Fruit fly (Drosophila melanogaster) whole organism, embryonic: Measurements from ENCODE around the gene CG10866.

Experiments used
- Antp ChIP-seq: fragments of 200-800 bp; sonication (Bioruptor generic); optimal IDR thresholded peaks from 3 replicates; lab custom pipeline; 2016; ENCODE audit warnings: missing biosample characterization, missing genetic modification characterization
- CG10654 ChIP-seq: fragments of 200-800 bp; sonication (Bioruptor generic); optimal IDR thresholded peaks from 2 replicates; lab custom pipeline; 2016; ENCODE audit warnings: missing biosample characterization, missing genetic modification characterization
- CG11247 ChIP-seq: fragments of 200-800 bp; sonication (Bioruptor generic); IDR thresholded peaks from 2 replicates; pipeline ENCODE4 v1.3.6; 2022; ENCODE audit warnings: missing biosample characterization, missing genetic modification characterization
- CG11696 ChIP-seq: fragments of 200-800 bp; sonication (Bioruptor generic); IDR thresholded peaks from 2 replicates; pipeline ENCODE4 v1.3.6; 2022; ENCODE audit warnings: missing biosample characterization, missing genetic modification characterization
- CG12104 ChIP-seq: fragments of 200-800 bp; sonication (Bioruptor generic); optimal IDR thresholded peaks from 3 replicates; lab custom pipeline; 2016; ENCODE audit warnings: missing biosample characterization, missing genetic modification characterization
- CG12236 ChIP-seq: fragments of 200-800 bp; sonication (Bioruptor generic); optimal IDR thresholded peaks from 2 replicates; lab custom pipeline; 2016; ENCODE audit warnings: missing biosample characterization, missing genetic modification characterization
- CG13424 ChIP-seq: fragments of 200-800 bp; sonication (Bioruptor generic); optimal IDR thresholded peaks from 2 replicates; lab custom pipeline; 2019; ENCODE audit warnings: missing biosample characterization, mild to moderate bottlenecking, missing genetic modification characterization, moderate library complexity
- CG1603 ChIP-seq: fragments of 200-800 bp; sonication (Bioruptor generic); optimal IDR thresholded peaks from 2 replicates; lab custom pipeline; 2019; ENCODE audit warnings: missing biosample characterization, mild to moderate bottlenecking, missing genetic modification characterization, moderate library complexity
- CG17912 ChIP-seq: fragments of 200-800 bp; sonication (Bioruptor generic); optimal IDR thresholded peaks from 2 replicates; lab custom pipeline; 2018; ENCODE audit warnings: missing biosample characterization, mild to moderate bottlenecking, missing genetic modification characterization
- CG2129 ChIP-seq: fragments of 200-800 bp; sonication (Bioruptor generic); IDR thresholded peaks from 2 replicates; pipeline ENCODE4 v1.3.6; 2022; ENCODE audit warnings: missing biosample characterization, missing genetic modification characterization; ENCODE audit not compliant: partially characterized antibody
- CG2875 ChIP-seq: fragments of 200-800 bp; sonication (Bioruptor generic); optimal IDR thresholded peaks from 2 replicates; lab custom pipeline; 2017; ENCODE audit warnings: missing biosample characterization, mild to moderate bottlenecking, missing genetic modification characterization, missing genetic modification reagents
- CG43689 ChIP-seq: fragments of 200-800 bp; sonication (Bioruptor generic); IDR thresholded peaks from 2 replicates; pipeline ENCODE4 v1.3.6; 2022; ENCODE audit warnings: missing biosample characterization, missing genetic modification characterization
- CG6683 ChIP-seq: fragments of 200-800 bp; sonication (Bioruptor generic); optimal IDR thresholded peaks from 2 replicates; lab custom pipeline; 2017; ENCODE audit warnings: missing biosample characterization, mild to moderate bottlenecking, missing genetic modification characterization, missing genetic modification reagents
- CG6854 ChIP-seq: fragments of 200-800 bp; sonication (Bioruptor generic); optimal IDR thresholded peaks from 3 replicates; lab custom pipeline; 2017; ENCODE audit warnings: missing biosample characterization, mild to moderate bottlenecking, missing genetic modification characterization
- CG7928 ChIP-seq: fragments of 200-800 bp; sonication (Bioruptor generic); optimal IDR thresholded peaks from 2 replicates; lab custom pipeline; 2017; ENCODE audit warnings: missing biosample characterization, mild to moderate bottlenecking, missing genetic modification characterization
- CG7963 ChIP-seq: fragments of 200-800 bp; sonication (Bioruptor generic); IDR thresholded peaks from 3 replicates; pipeline ENCODE4 v1.3.6; 2022; ENCODE audit warnings: missing biosample characterization, missing genetic modification characterization; ENCODE audit not compliant: partially characterized antibody
- D19A ChIP-seq: fragments of 200-800 bp; optimal IDR thresholded peaks from 3 replicates; lab custom pipeline; 2019; ENCODE audit warnings: missing biosample characterization, mild to moderate bottlenecking, missing genetic modification characterization, moderate library complexity
- Dfd ChIP-seq, 2 experiments: fragments of >200 bp; optimal IDR thresholded peaks; 2 replicates each; lab custom pipeline; 2017; ENCODE audit warnings: missing biosample characterization in 2 of 2, missing genetic modification characterization in 2 of 2
- Dll ChIP-seq: fragments of 200-800 bp; sonication (Bioruptor generic); IDR thresholded peaks from 4 replicates; pipeline ENCODE4 v1.3.6; 2022; ENCODE audit warnings: missing biosample characterization, missing genetic modification characterization; ENCODE audit not compliant: partially characterized antibody
- Doc2 ChIP-seq: fragments of 200-800 bp; sonication (Bioruptor generic); IDR thresholded peaks from 2 replicates; pipeline ENCODE4 v1.3.6; 2022; ENCODE audit warnings: missing biosample characterization, missing genetic modification characterization
- HLH3B ChIP-seq: fragments of 200-800 bp; sonication (Bioruptor generic); IDR thresholded peaks from 2 replicates; pipeline ENCODE4 v1.3.6; 2022; ENCODE audit warnings: missing biosample characterization, missing genetic modification characterization
- Hr78 ChIP-seq, 2 experiments: fragments of 200-800 bp in 1 of 2; fragments of >200 bp in 1 of 2; sonication (Bioruptor generic) in 1 of 2; optimal IDR thresholded peaks; 2 replicates each; lab custom pipeline; 2017 to 2019; ENCODE audit warnings: missing biosample characterization in 2 of 2, missing genetic modification characterization in 2 of 2, mild to moderate bottlenecking in 1 of 2, moderate library complexity in 1 of 2
- Lpt ChIP-seq: fragments of >200 bp; optimal IDR thresholded peaks from 2 replicates; lab custom pipeline; 2018; ENCODE audit warnings: missing biosample characterization, missing genetic modification characterization
- PHDP ChIP-seq: fragments of 200-800 bp; sonication (Bioruptor generic); optimal IDR thresholded peaks from 3 replicates; lab custom pipeline; 2018; ENCODE audit warnings: missing biosample characterization, mild to moderate bottlenecking, missing genetic modification characterization, moderate library complexity
- Sox100B ChIP-seq: fragments of 200-800 bp; sonication (Bioruptor generic); optimal IDR thresholded peaks from 3 replicates; lab custom pipeline; 2018; ENCODE audit warnings: missing biosample characterization, mild to moderate bottlenecking, missing genetic modification characterization
- Sry-β ChIP-seq: fragments of 200-800 bp; sonication (Bioruptor generic); optimal IDR thresholded peaks from 2 replicates; lab custom pipeline; 2018; ENCODE audit warnings: missing biosample characterization, mild to moderate bottlenecking, missing genetic modification characterization, moderate library complexity
- Sry-δ ChIP-seq: fragments of 200-800 bp; sonication (Bioruptor generic); optimal IDR thresholded peaks from 2 replicates; lab custom pipeline; 2016; ENCODE audit warnings: missing biosample characterization, missing genetic modification characterization
- Taf1 ChIP-seq: fragments of 200-800 bp; sonication (Bioruptor generic); IDR thresholded peaks from 2 replicates; pipeline ENCODE4 v1.3.6; 2022; ENCODE audit warnings: missing biosample characterization, missing genetic modification characterization
- Trl ChIP-seq, 3 experiments: fragments of >200 bp in 2 of 3; fragments of 200-800 bp in 1 of 3; sonication (Bioruptor generic) in 1 of 3; optimal IDR thresholded peaks; 2 replicates in 1 of 3; 3 replicates in 2 of 3; lab custom pipeline; 2016 to 2017; ENCODE audit warnings: missing biosample characterization in 1 of 3, missing genetic modification characterization in 1 of 3
- az2 ChIP-seq: fragments of 200-800 bp; sonication (Bioruptor generic); optimal IDR thresholded peaks from 3 replicates; lab custom pipeline; 2016; ENCODE audit warnings: missing biosample characterization, missing genetic modification characterization
- br ChIP-seq: fragments of >200 bp; optimal IDR thresholded peaks from 2 replicates; lab custom pipeline; 2017
- cas ChIP-seq: fragments of 200-800 bp; sonication (Bioruptor generic); IDR thresholded peaks from 2 replicates; pipeline ENCODE4 v1.3.6; 2022; ENCODE audit warnings: missing biosample characterization, missing genetic modification characterization
- chm ChIP-seq: fragments of 200-800 bp; sonication (Bioruptor generic); IDR thresholded peaks from 2 replicates; pipeline ENCODE4 v1.3.6; 2022; ENCODE audit warnings: missing biosample characterization, missing genetic modification characterization
- chn ChIP-seq: fragments of 200-800 bp; sonication (Bioruptor generic); optimal IDR thresholded peaks from 2 replicates; lab custom pipeline; 2016; ENCODE audit warnings: missing biosample characterization, missing genetic modification characterization
- dan ChIP-seq: fragments of 200-800 bp; sonication (Bioruptor generic); IDR thresholded peaks from 2 replicates; pipeline ENCODE4 v1.3.6; 2022; ENCODE audit warnings: missing biosample characterization, missing genetic modification characterization
- dmrt11E ChIP-seq: fragments of 200-800 bp; sonication (Bioruptor generic); optimal IDR thresholded peaks from 3 replicates; lab custom pipeline; 2018; ENCODE audit warnings: missing biosample characterization, mild to moderate bottlenecking, missing genetic modification characterization, moderate library complexity
- dmrt99B ChIP-seq: fragments of 200-800 bp; sonication (Bioruptor generic); optimal IDR thresholded peaks from 2 replicates; lab custom pipeline; 2018; ENCODE audit warnings: missing biosample characterization, mild to moderate bottlenecking, missing genetic modification characterization, moderate library complexity
- eyg ChIP-seq: fragments of 200-800 bp; sonication (Bioruptor generic); optimal IDR thresholded peaks from 3 replicates; lab custom pipeline; 2016; ENCODE audit warnings: missing biosample characterization, missing genetic modification characterization
- fd102C ChIP-seq: fragments of 200-800 bp; sonication (Bioruptor generic); optimal IDR thresholded peaks from 2 replicates; lab custom pipeline; 2018; ENCODE audit warnings: missing biosample characterization, mild to moderate bottlenecking, missing genetic modification characterization, moderate library complexity
- fd96Cb ChIP-seq: fragments of 200-800 bp; sonication (Bioruptor generic); optimal IDR thresholded peaks from 2 replicates; lab custom pipeline; 2018; ENCODE audit warnings: missing biosample characterization, mild to moderate bottlenecking, missing genetic modification characterization, moderate library complexity
- gcm2 ChIP-seq: fragments of 200-800 bp; sonication (Bioruptor generic); optimal IDR thresholded peaks from 2 replicates; lab custom pipeline; 2016; ENCODE audit warnings: missing biosample characterization, missing genetic modification characterization
- gro ChIP-seq: fragments of 200-800 bp; sonication (Bioruptor generic); optimal IDR thresholded peaks from 2 replicates; lab custom pipeline; 2016; ENCODE audit warnings: missing biosample characterization, missing genetic modification characterization
- jumu ChIP-seq: fragments of 200-800 bp; sonication (Bioruptor generic); optimal IDR thresholded peaks from 3 replicates; lab custom pipeline; 2016; ENCODE audit warnings: missing biosample characterization, missing genetic modification characterization
- lov ChIP-seq, 2 experiments: fragments of 200-800 bp in 1 of 2; fragments of >200 bp in 1 of 2; sonication (Bioruptor generic) in 1 of 2; IDR thresholded peaks in 1 of 2; optimal IDR thresholded peaks in 1 of 2; 2 replicates in 1 of 2; 3 replicates in 1 of 2; pipeline versions ENCODE4 v1.3.6 to Lab custom; 2017 to 2022; ENCODE audit warnings: missing biosample characterization in 1 of 2, missing genetic modification characterization in 1 of 2
- phol ChIP-seq: fragments of 200-800 bp; sonication (Bioruptor generic); optimal IDR thresholded peaks from 3 replicates; lab custom pipeline; 2018; ENCODE audit warnings: missing biosample characterization, mild to moderate bottlenecking, missing genetic modification characterization, moderate library complexity
- sim ChIP-seq: fragments of 200-800 bp; sonication (Bioruptor generic); IDR thresholded peaks from 2 replicates; pipeline ENCODE4 v1.3.6; 2022; ENCODE audit warnings: missing biosample characterization, missing genetic modification characterization
- slou ChIP-seq: fragments of 200-800 bp; sonication (Bioruptor generic); optimal IDR thresholded peaks from 3 replicates; lab custom pipeline; 2016; ENCODE audit warnings: missing biosample characterization, missing genetic modification characterization
- sna ChIP-seq: fragments of 200-800 bp; sonication (Bioruptor generic); IDR thresholded peaks from 2 replicates; pipeline ENCODE4 v1.3.6; 2022; ENCODE audit warnings: missing biosample characterization, missing genetic modification characterization; ENCODE audit not compliant: partially characterized antibody
- zen ChIP-seq: fragments of 200-800 bp; sonication (Bioruptor generic); optimal IDR thresholded peaks from 3 replicates; lab custom pipeline; 2018; ENCODE audit warnings: missing biosample characterization, mild to moderate bottlenecking, missing genetic modification characterization, moderate library complexity

The CG10866 gene

dm6 chr3L:3902491-3903198, 35.1 kb downstream of the CG10866 start, which contains the start of gene Ubi-p63E (continued):
- TF ChIP-seq Taf1 (GFP tag; lab: Robert Waterston, UW) (no peak), CG7928 (GFP tag; lab: Kevin White, UChicago) (no peak), CG12236 (GFP tag; lab: Kevin White, UChicago) (peak; percentile 61), Trl (optimal IDR thresholded peaks at IDR 0.05; lab: Kevin White, UChicago) (no peak), Trl (GFP tag; optimal IDR thresholded peaks at IDR 0.05; lab: Kevin White, UChicago) (peak; percentile 71), CG12104 (GFP tag; lab: Kevin White, UChicago) (peak; percentile 70), fd102C (GFP tag; lab: Kevin White, UChicago) (no peak), az2 (GFP tag; lab: Kevin White, UChicago) (peak; percentile 65), dan (no peak), HLH3B (GFP tag; lab: Robert Waterston, UW) (no peak), eyg (GFP tag; lab: Kevin White, UChicago) (peak; percentile 61), CG6854 (GFP tag; lab: Kevin White, UChicago) (no peak), gro (peak; percentile 62), Dfd (GFP tag; optimal IDR thresholded peaks at IDR 0.05; lab: Kevin White, UChicago) (no peak), CG43689 (GFP tag; lab: Robert Waterston, UW) (no peak), lov (optimal IDR thresholded peaks at IDR 0.05; lab: Kevin White, UChicago) (no peak), lov (GFP tag; IDR thresholded peaks at IDR 0.05; lab: Robert Waterston, UW) (no peak), jumu (peak; percentile 50), CG11247 (no peak), dmrt99B (tag; lab: Kevin White, UChicago) (peak; percentile 64), br (lab: Kevin White, UChicago) (no peak), sim (no peak), slou (GFP tag; lab: Kevin White, UChicago) (peak; percentile 15), dmrt11E (tag; lab: Kevin White, UChicago) (peak; percentile 65), CG10654 (GFP tag; lab: Kevin White, UChicago) (peak; percentile 57), CG2129 (no peak), zen (peak; percentile 9), D19A (no peak), PHDP (peak; percentile 62), fd96Cb (tag; lab: Kevin White, UChicago) (peak; percentile 64), Antp (GFP tag; lab: Kevin White, UChicago) (peak; percentile 66), cas (no peak), CG1603 (tag; lab: Kevin White, UChicago) (peak; percentile 29), CG2875 (GFP tag; lab: Kevin White, UChicago) (peak; percentile 35), Lpt (no peak), chn (GFP tag; lab: Kevin White, UChicago) (peak; percentile 55), CG17912 (GFP tag; lab: Kevin White, UChicago) (peak; percentile 88), CG11696 (GFP tag; lab: Robert Waterston, UW) (no peak), sna (no peak), phol (tag; lab: Kevin White, UChicago) (peak; percentile 47), CG7963 (GFP tag; lab: Robert Waterston, UW) (no peak), gcm2 (GFP tag; lab: Kevin White, UChicago) (no peak), Sox100B (GFP tag; lab: Kevin White, UChicago) (peak; percentile 65), Hr78 (GFP tag; optimal IDR thresholded peaks at IDR 0.05; lab: Kevin White, UChicago) (no peak), Doc2 (GFP tag; lab: Robert Waterston, UW) (no peak), CG6683 (no peak), chm (GFP tag; lab: Robert Waterston, UW) (no peak), Sry-β (GFP tag; lab: Kevin White, UChicago) (no peak), Dll (no peak), CG13424 (tag; lab: Kevin White, UChicago) (peak; percentile 70), Sry-δ (GFP tag; lab: Kevin White, UChicago) (peak; percentile 38)
